Fruit fly (Drosophila melanogaster): ENCODE results near the gene muc.
A peak's percentile ranks its signal among the peaks of the same experiment; 100 is the strongest.

dm6 chr2L:7419408-7420304, 7.0 kb upstream of the muc start:
- TF ChIP-seq CG12605 (GFP tag; IDR thresholded peaks at IDR 0.05), result peak; percentile 38; the same call in 1 of the 2 replicates
- peak; percentile 97 for TF ChIP-seq EcR (GFP tag; optimal IDR thresholded peaks at IDR 0.05)
- peak; percentile 23 for TF ChIP-seq CG13204 (GFP tag; optimal IDR thresholded peaks at IDR 0.05)
- no peak for TF ChIP-seq D1 (tag; optimal IDR thresholded peaks at IDR 0.05)
- TF ChIP-seq CG9948 (tag; optimal IDR thresholded peaks at IDR 0.05), result peak; percentile 74
- peak; percentile 81 for TF ChIP-seq CG15710 (tag; optimal IDR thresholded peaks at IDR 0.05)
- TF ChIP-seq Pif1B (GFP tag; optimal IDR thresholded peaks at IDR 0.05), result peak; percentile 39
- peak; percentile 57 for TF ChIP-seq Snoo (tag; optimal IDR thresholded peaks at IDR 0.05)
- peak; percentile 45 for TF ChIP-seq CG8301 (tag; optimal IDR thresholded peaks at IDR 0.05)
- no peak for TF ChIP-seq gl (tag; optimal IDR thresholded peaks at IDR 0.05)
- TF ChIP-seq CG34367 (tag; optimal IDR thresholded peaks at IDR 0.05), result peak; percentile 59
- TF ChIP-seq CG4496 (GFP tag; IDR thresholded peaks at IDR 0.05), result no peak
- peak; percentile 28; the same call in 1 of the 2 replicates for TF ChIP-seq CG32121 (GFP tag; IDR thresholded peaks at IDR 0.05)
- no peak for TF ChIP-seq CG10348 (GFP tag; IDR thresholded peaks at IDR 0.05)
